Fruit fly (Drosophila melanogaster): ENCODE results near the gene Tctp.

- TF ChIP-seq CG6854 (GFP tag; optimal IDR thresholded peaks at IDR 0.05) (no peak), acj6 (GFP tag; optimal IDR thresholded peaks at IDR 0.05) (no peak), CG11762 (GFP tag; optimal IDR thresholded peaks at IDR 0.05; ENCODE audit: insufficient read depth) (no peak), Smox (GFP tag; optimal IDR thresholded peaks at IDR 0.05) (no peak), Eip78C (GFP tag) (no peak), Hr4 (GFP tag; optimal IDR thresholded peaks at IDR 0.05) (no peak), vri (GFP tag; optimal IDR thresholded peaks at IDR 0.05) (no peak), Sox14 (GFP tag; optimal IDR thresholded peaks at IDR 0.05) (no peak), CG16779 (tag; optimal IDR thresholded peaks at IDR 0.05) (no peak), Blimp-1 (GFP tag; optimal IDR thresholded peaks at IDR 0.05) (no peak), CG9139 (GFP tag; optimal IDR thresholded peaks at IDR 0.05) (no peak), svp (GFP tag) (no peak), CG8632 (GFP tag; optimal IDR thresholded peaks at IDR 0.05) (no peak)
These were observed 14.3 kb upstream of the Tctp start, which contains the start of gene CG18577 for dm6 chr3R:11195792-11196191.
